Worm (Caenorhabditis elegans) whole organism, L2 larva: ENCODE data around the gene srlf-19.

Experiments used
- Y55F3AM.14 ChIP-seq: fragments of 200-800 bp; sonication (Bioruptor generic); optimal IDR thresholded peaks from 2 replicates; lab custom pipeline; 2018; ENCODE audit warnings: mild to moderate bottlenecking, missing genetic modification characterization, missing compliant biosample characterization
- ZK546.5 ChIP-seq: sonication (generic microtip); optimal IDR thresholded peaks from 2 replicates; lab custom pipeline; 2017; ENCODE audit warnings: missing biosample characterization, missing genetic modification characterization
- aly-2 ChIP-seq: fragments of 150-350 bp; optimal IDR thresholded peaks from 2 replicates; lab custom pipeline; 2014; ENCODE audit warnings: missing biosample characterization, missing genetic modification characterization
- ama-1 ChIP-seq: fragments of 150-350 bp; optimal IDR thresholded peaks from 2 replicates; lab custom pipeline; 2018; ENCODE audit warnings: inconsistent platforms
- blmp-1 ChIP-seq: sonication (generic microtip); optimal IDR thresholded peaks from 2 replicates; lab custom pipeline; 2017; ENCODE audit warnings: missing genetic modification characterization, mild to moderate bottlenecking, missing compliant biosample characterization, antibody characterized with exemption, moderate library complexity; ENCODE audit not compliant: insufficient read depth
- ceh-16 ChIP-seq: fragments of 150-350 bp; optimal IDR thresholded peaks from 2 replicates; lab custom pipeline; 2014; ENCODE audit warnings: missing biosample characterization, missing genetic modification characterization
- ceh-82 ChIP-seq: fragments of 150-350 bp; optimal IDR thresholded peaks from 2 replicates; lab custom pipeline; 2014; ENCODE audit warnings: missing biosample characterization, missing genetic modification characterization
- crh-2 ChIP-seq: sonication (generic microtip); optimal IDR thresholded peaks from 2 replicates; lab custom pipeline; 2017; ENCODE audit warnings: missing biosample characterization, missing genetic modification characterization
- dmd-4 ChIP-seq: sonication (generic microtip); optimal IDR thresholded peaks from 2 replicates; lab custom pipeline; 2017; ENCODE audit warnings: missing biosample characterization, missing genetic modification characterization
- elt-1 ChIP-seq: fragments of 150-350 bp; optimal IDR thresholded peaks from 2 replicates; lab custom pipeline; 2014; ENCODE audit warnings: missing biosample characterization, missing genetic modification characterization
- elt-3 ChIP-seq: sonication (generic microtip); optimal IDR thresholded peaks from 2 replicates; lab custom pipeline; 2017; ENCODE audit warnings: missing biosample characterization, missing genetic modification characterization
- fos-1 ChIP-seq: fragments of 150-350 bp; optimal IDR thresholded peaks from 2 replicates; lab custom pipeline; 2014; ENCODE audit warnings: missing biosample characterization, missing genetic modification characterization
- lin-11 ChIP-seq: fragments of 150-350 bp; sonication (generic microtip); optimal IDR thresholded peaks from 2 replicates; lab custom pipeline; 2014; ENCODE audit warnings: missing biosample characterization, missing genetic modification characterization, inconsistent platforms, mixed read lengths
- lin-39 ChIP-seq: fragments of 150-350 bp; optimal IDR thresholded peaks from 2 replicates; lab custom pipeline; 2014; ENCODE audit warnings: missing biosample characterization, missing genetic modification reagents, missing genetic modification characterization
- lsy-2 ChIP-seq, 2 experiments: fragments of 150-350 bp in 1 of 2; sonication (generic microtip) in 1 of 2; optimal IDR thresholded peaks; 2 replicates each; lab custom pipeline; 2014 to 2017; ENCODE audit warnings: missing biosample characterization in 2 of 2, missing genetic modification characterization in 2 of 2
- mab-5 ChIP-seq: fragments of 150-350 bp; optimal IDR thresholded peaks from 2 replicates; lab custom pipeline; 2014; ENCODE audit warnings: missing biosample characterization, missing genetic modification characterization
- nhr-129 ChIP-seq: fragments of 150-350 bp; optimal IDR thresholded peaks from 2 replicates; lab custom pipeline; 2014; ENCODE audit warnings: missing biosample characterization, missing genetic modification characterization
- nhr-21 ChIP-seq: fragments of 150-350 bp; optimal IDR thresholded peaks from 2 replicates; lab custom pipeline; 2014; ENCODE audit warnings: missing biosample characterization, missing genetic modification characterization
- nhr-237 ChIP-seq: fragments of 150-350 bp; optimal IDR thresholded peaks from 2 replicates; lab custom pipeline; 2014; ENCODE audit warnings: missing biosample characterization, missing genetic modification characterization
- nhr-6 ChIP-seq: fragments of 150-350 bp; optimal IDR thresholded peaks from 2 replicates; lab custom pipeline; 2014; ENCODE audit warnings: missing biosample characterization, missing genetic modification characterization
- nhr-77 ChIP-seq: fragments of 150-350 bp; optimal IDR thresholded peaks from 2 replicates; lab custom pipeline; 2014; ENCODE audit warnings: missing biosample characterization, missing genetic modification characterization
- sem-4 ChIP-seq: fragments of 150-350 bp; optimal IDR thresholded peaks from 2 replicates; lab custom pipeline; 2014; ENCODE audit warnings: missing biosample characterization, missing genetic modification reagents, missing genetic modification characterization
- skn-1 ChIP-seq: sonication (generic microtip); optimal IDR thresholded peaks from 2 replicates; lab custom pipeline; 2017; ENCODE audit warnings: missing biosample characterization, missing genetic modification characterization
- sma-9 ChIP-seq, 2 experiments: fragments of 150-350 bp in 1 of 2; sonication (generic microtip) in 1 of 2; optimal IDR thresholded peaks; 2 replicates each; lab custom pipeline; 2014 to 2016; ENCODE audit warnings: missing genetic modification characterization in 2 of 2, mild to moderate bottlenecking in 1 of 2, missing biosample characterization in 1 of 2, missing compliant biosample characterization in 1 of 2, missing genetic modification reagents in 1 of 2, moderate library complexity in 1 of 2
- snpc-4 ChIP-seq: fragments of 150-350 bp; optimal IDR thresholded peaks from 2 replicates; lab custom pipeline; 2014; ENCODE audit warnings: missing biosample characterization, missing genetic modification characterization
- unc-62 ChIP-seq: fragments of 150-350 bp; optimal IDR thresholded peaks from 2 replicates; lab custom pipeline; 2014; ENCODE audit warnings: missing biosample characterization, missing genetic modification reagents, missing genetic modification characterization
- zag-1 ChIP-seq: fragments of 150-350 bp; optimal IDR thresholded peaks from 2 replicates; lab custom pipeline; 2014; ENCODE audit warnings: missing biosample characterization, missing genetic modification characterization
- ztf-1 ChIP-seq: fragments of 200-800 bp; sonication (Bioruptor generic); conservative IDR thresholded peaks from 2 replicates; pipeline ENCODE4 v1.3.6; 2022; ENCODE audit warnings: missing genetic modification characterization, missing compliant biosample characterization
- ztf-11 ChIP-seq: sonication (generic microtip); optimal IDR thresholded peaks from 2 replicates; lab custom pipeline; 2017; ENCODE audit warnings: missing biosample characterization, missing genetic modification characterization
- ztf-4 ChIP-seq: fragments of 150-350 bp; optimal IDR thresholded peaks from 2 replicates; lab custom pipeline; 2014; ENCODE audit warnings: missing biosample characterization, missing genetic modification characterization

Gene srlf-19

ce11 chrV:464800-465199, 40.5 kb upstream of the srlf-19 start, which contains the start of gene nhr-201:
nhr-201 (plus strand) TSS chrV:464828.
- TF ChIP-seq nhr-6 (tag; lab: Kevin White, UChicago) (no peak), elt-3 (tag; lab: Kevin White, UChicago) (no peak), mab-5 (tag; lab: Kevin White, UChicago) (no peak), sma-9 (GFP tag; optimal IDR thresholded peaks at IDR 0.05; lab: Kevin White, UChicago) (peak; percentile 44), sma-9 (tag; optimal IDR thresholded peaks at IDR 0.05; lab: Kevin White, UChicago) (no peak), ztf-1 (no peak), crh-2 (tag; lab: Kevin White, UChicago) (peak; percentile 49)

- TF ChIP-seq blmp-1 (peak; percentile 33), nhr-237 (no peak), sma-9 (GFP tag; optimal IDR thresholded peaks at IDR 0.05; lab: Kevin White, UChicago) (peak; percentile 25), sma-9 (tag; optimal IDR thresholded peaks at IDR 0.05; lab: Kevin White, UChicago) (no peak), nhr-77 (no peak), zag-1 (tag; lab: Kevin White, UChicago) (no peak)
Measured at ce11 chrV:465355-465754, 39.9 kb upstream of the srlf-19 start.

- TF ChIP-seq ztf-1 (no peak), ceh-82 (tag; lab: Kevin White, UChicago) (no peak), ztf-4 (tag; lab: Kevin White, UChicago) (no peak), skn-1 (tag; lab: Kevin White, UChicago) (no peak), mab-5 (tag; lab: Kevin White, UChicago) (no peak), unc-62 (no peak), elt-3 (tag; lab: Kevin White, UChicago) (no peak), ztf-11 (tag; lab: Kevin White, UChicago) (no peak), ama-1 (no peak), nhr-129 (tag; lab: Kevin White, UChicago) (no peak), ceh-16 (no peak), dmd-4 (tag; lab: Kevin White, UChicago) (no peak), sma-9 (GFP tag; optimal IDR thresholded peaks at IDR 0.05; lab: Kevin White, UChicago) (no peak), sma-9 (tag; optimal IDR thresholded peaks at IDR 0.05; lab: Kevin White, UChicago) (no peak)
- TF ChIP-seq, all 48 proteins: peak for 0
Measured at ce11 chrV:467507-467906, 37.8 kb upstream of the srlf-19 start.

ce11 chrV:468460-468859, 36.8 kb upstream of the srlf-19 start, which contains the start of gene srbc-57:
srbc-57 (minus strand) TSS chrV:468560.
- TF ChIP-seq elt-1 (tag; lab: Kevin White, UChicago) (no peak), nhr-21 (tag; lab: Kevin White, UChicago) (no peak), elt-3 (tag; lab: Kevin White, UChicago) (no peak), blmp-1 (no peak), skn-1 (tag; lab: Kevin White, UChicago) (no peak), nhr-237 (no peak), aly-2 (tag; lab: Kevin White, UChicago) (no peak), sem-4 (no peak), snpc-4 (tag; lab: Kevin White, UChicago) (no peak), lsy-2 (tag; optimal IDR thresholded peaks at IDR 0.05; lab: Kevin White, UChicago) (no peak), ZK546.5 (tag; lab: Kevin White, UChicago) (no peak), ceh-16 (no peak), nhr-129 (tag; lab: Kevin White, UChicago) (no peak)
- TF ChIP-seq, all 48 proteins: peak for 0

ce11 chrV:472589-472988, 32.7 kb upstream of the srlf-19 start, which contains the start of gene srt-31:
srt-31 (plus strand) TSS chrV:472889.
- TF ChIP-seq Y55F3AM.14 (GFP tag; lab: Kevin White, UChicago), result no peak
- TF ChIP-seq lin-11 (tag; lab: Kevin White, UChicago), result no peak
- TF ChIP-seq mab-5 (tag; lab: Kevin White, UChicago), result no peak
- TF ChIP-seq elt-3 (tag; lab: Kevin White, UChicago), result no peak
- no peak for TF ChIP-seq lin-39
- TF ChIP-seq lsy-2 (tag; optimal IDR thresholded peaks at IDR 0.05; lab: Kevin White, UChicago), result no peak

- TF ChIP-seq sma-9 (GFP tag; optimal IDR thresholded peaks at IDR 0.05; lab: Kevin White, UChicago), result peak; percentile 43
- no peak for TF ChIP-seq sma-9 (tag; optimal IDR thresholded peaks at IDR 0.05; lab: Kevin White, UChicago)
- no peak for TF ChIP-seq skn-1 (tag; lab: Kevin White, UChicago)
- peak; percentile 79 for TF ChIP-seq fos-1 (tag; lab: Kevin White, UChicago)
- peak; percentile 26 for TF ChIP-seq crh-2 (tag; lab: Kevin White, UChicago)
- TF ChIP-seq, all 48 proteins: peak for 3
Measured at ce11 chrV:474516-474915, 30.8 kb upstream of the srlf-19 start, which contains the start of gene nhr-99. nhr-99 (plus strand) TSS chrV:474778.
